Fruit fly (Drosophila melanogaster) whole organism: Measurements from ENCODE around the gene Crz.

ENCODE experiments used
- EcR ChIP-seq, 2 experiments: fragments of >200 bp; optimal IDR thresholded peaks; 2 replicates each; lab custom pipeline; 2017; ENCODE audit warnings: missing biosample characterization in 2 of 2, missing genetic modification characterization in 2 of 2, missing genetic modification reagents in 2 of 2
- pan ChIP-seq: fragments of >200 bp; optimal IDR thresholded peaks from 2 replicates; lab custom pipeline; 2017

- TF ChIP-seq EcR (GFP tag; optimal IDR thresholded peaks at IDR 0.05; lab: Kevin White, UChicago) (no peak), pan (no peak)
Observed at dm6 chr3R:14327113-14327466, 12.4 kb downstream of the Crz start.
